Worm (Caenorhabditis elegans) whole organism, L3 larva: ENCODE data around the gene F40F8.3.

ENCODE experiments used
- R02D3.7 ChIP-seq: fragments of 150-350 bp; optimal IDR thresholded peaks from 2 replicates; lab custom pipeline; 2014; ENCODE audit warnings: missing biosample characterization, missing genetic modification characterization
- ZK546.5 ChIP-seq: sonication (generic microtip); optimal IDR thresholded peaks from 2 replicates; lab custom pipeline; 2017; ENCODE audit warnings: missing biosample characterization, missing genetic modification characterization
- aly-2 ChIP-seq: fragments of 150-350 bp; optimal IDR thresholded peaks from 2 replicates; lab custom pipeline; 2014; ENCODE audit warnings: missing biosample characterization, missing genetic modification characterization
- ama-1 ChIP-seq: fragments of 150-350 bp; optimal IDR thresholded peaks from 2 replicates; lab custom pipeline; 2018
- ceh-16 ChIP-seq: sonication (generic microtip); optimal IDR thresholded peaks from 2 replicates; lab custom pipeline; 2017; ENCODE audit warnings: missing biosample characterization, missing genetic modification characterization
- ceh-28 ChIP-seq: fragments of 150-350 bp; optimal IDR thresholded peaks from 2 replicates; lab custom pipeline; 2014; ENCODE audit warnings: missing biosample characterization, missing genetic modification reagents, missing genetic modification characterization
- ceh-82 ChIP-seq: fragments of 150-350 bp; optimal IDR thresholded peaks from 2 replicates; lab custom pipeline; 2014; ENCODE audit warnings: missing biosample characterization, missing genetic modification characterization
- ceh-9 ChIP-seq: sonication (generic microtip); optimal IDR thresholded peaks from 2 replicates; lab custom pipeline; 2018; ENCODE audit warnings: missing biosample characterization, missing genetic modification characterization
- daf-12 ChIP-seq: fragments of 150-350 bp; optimal IDR thresholded peaks from 2 replicates; lab custom pipeline; 2014; ENCODE audit warnings: missing biosample characterization, missing genetic modification reagents, missing genetic modification characterization
- egl-27 ChIP-seq: sonication (generic microtip); optimal IDR thresholded peaks from 4 replicates; lab custom pipeline; 2017; ENCODE audit warnings: missing biosample characterization, missing genetic modification reagents, missing genetic modification characterization
- egl-5 ChIP-seq: fragments of 150-350 bp; optimal IDR thresholded peaks from 2 replicates; lab custom pipeline; 2017; ENCODE audit warnings: missing biosample characterization, missing genetic modification reagents, missing genetic modification characterization, inconsistent platforms
- elt-1 ChIP-seq: fragments of 150-350 bp; optimal IDR thresholded peaks from 2 replicates; lab custom pipeline; 2014; ENCODE audit warnings: missing biosample characterization, missing genetic modification characterization
- elt-2 ChIP-seq: sonication (generic microtip); optimal IDR thresholded peaks from 2 replicates; lab custom pipeline; 2016; ENCODE audit warnings: missing genetic modification reagents, mild to moderate bottlenecking, missing genetic modification characterization, missing compliant biosample characterization
- elt-3 ChIP-seq, 3 experiments: fragments of 150-350 bp in 1 of 3; sonication (generic microtip) in 2 of 3; optimal IDR thresholded peaks; 2 replicates in 2 of 3; 4 replicates in 1 of 3; lab custom pipeline; 2014 to 2017; ENCODE audit warnings: missing biosample characterization in 3 of 3, missing genetic modification characterization in 3 of 3
- eor-1 ChIP-seq, 2 experiments: fragments of 150-350 bp; optimal IDR thresholded peaks; 2 replicates each; lab custom pipeline; 2014 to 2018; ENCODE audit warnings: missing biosample characterization in 2 of 2, missing genetic modification characterization in 2 of 2
- fkh-10 ChIP-seq: sonication (generic microtip); optimal IDR thresholded peaks from 2 replicates; lab custom pipeline; 2017; ENCODE audit warnings: missing biosample characterization, missing genetic modification reagents, missing genetic modification characterization
- fkh-2 ChIP-seq: fragments of 150-350 bp; optimal IDR thresholded peaks from 2 replicates; lab custom pipeline; 2014; ENCODE audit warnings: missing biosample characterization, missing genetic modification reagents, missing genetic modification characterization
- fos-1 ChIP-seq: fragments of 150-350 bp; optimal IDR thresholded peaks from 2 replicates; lab custom pipeline; 2014; ENCODE audit warnings: missing biosample characterization, missing genetic modification characterization
- hmg-11 ChIP-seq: sonication (generic microtip); optimal IDR thresholded peaks from 2 replicates; lab custom pipeline; 2016; ENCODE audit warnings: missing genetic modification characterization, missing compliant biosample characterization
- jun-1 ChIP-seq: fragments of 150-350 bp; optimal IDR thresholded peaks from 2 replicates; lab custom pipeline; 2014; ENCODE audit warnings: missing biosample characterization, missing genetic modification reagents, missing genetic modification characterization
- lin-15B ChIP-seq: fragments of 150-350 bp; optimal IDR thresholded peaks from 2 replicates; lab custom pipeline; 2014; ENCODE audit warnings: missing biosample characterization, missing genetic modification characterization
- lin-39 ChIP-seq: fragments of 150-350 bp; optimal IDR thresholded peaks from 2 replicates; lab custom pipeline; 2018; ENCODE audit warnings: missing biosample characterization, missing genetic modification reagents, missing genetic modification characterization
- lsy-12 ChIP-seq: sonication (generic microtip); optimal IDR thresholded peaks from 2 replicates; lab custom pipeline; 2016; ENCODE audit warnings: mild to moderate bottlenecking, missing genetic modification characterization, missing compliant biosample characterization
- mdl-1 ChIP-seq: fragments of 150-350 bp; optimal IDR thresholded peaks from 2 replicates; lab custom pipeline; 2014; ENCODE audit warnings: missing biosample characterization, missing genetic modification characterization
- mml-1 ChIP-seq: fragments of 150-350 bp; sonication (generic microtip); optimal IDR thresholded peaks from 3 replicates; lab custom pipeline; 2014; ENCODE audit warnings: missing biosample characterization, missing genetic modification characterization
- nfya-1 ChIP-seq: sonication (generic microtip); optimal IDR thresholded peaks from 2 replicates; lab custom pipeline; 2017; ENCODE audit warnings: missing genetic modification characterization, mild to moderate bottlenecking, missing compliant biosample characterization, antibody characterized with exemption, moderate library complexity; ENCODE audit not compliant: insufficient read depth
- nhr-11 ChIP-seq: fragments of 150-350 bp; optimal IDR thresholded peaks from 2 replicates; lab custom pipeline; 2014; ENCODE audit warnings: missing biosample characterization, missing genetic modification characterization
- nhr-12 ChIP-seq: fragments of 150-350 bp; optimal IDR thresholded peaks from 2 replicates; lab custom pipeline; 2014; ENCODE audit warnings: missing biosample characterization, missing genetic modification characterization
- nhr-23 ChIP-seq: fragments of 150-350 bp; optimal IDR thresholded peaks from 2 replicates; lab custom pipeline; 2014; ENCODE audit warnings: missing biosample characterization, missing genetic modification reagents, missing genetic modification characterization
- nhr-237 ChIP-seq: fragments of 150-350 bp; optimal IDR thresholded peaks from 2 replicates; lab custom pipeline; 2014; ENCODE audit warnings: missing biosample characterization, missing genetic modification characterization
- nhr-25 ChIP-seq: sonication (generic microtip); optimal IDR thresholded peaks from 2 replicates; lab custom pipeline; 2017; ENCODE audit warnings: missing biosample characterization, missing genetic modification characterization
- nhr-28 ChIP-seq: fragments of 150-350 bp; optimal IDR thresholded peaks from 2 replicates; lab custom pipeline; 2014; ENCODE audit warnings: missing biosample characterization, missing genetic modification characterization
- nhr-76 ChIP-seq: fragments of 150-350 bp; sonication (generic microtip); optimal IDR thresholded peaks from 5 replicates; lab custom pipeline; 2014; ENCODE audit warnings: missing biosample characterization, missing genetic modification characterization
- nhr-77 ChIP-seq: fragments of 150-350 bp; optimal IDR thresholded peaks from 2 replicates; lab custom pipeline; 2014; ENCODE audit warnings: missing biosample characterization, missing genetic modification characterization
- pha-4 ChIP-seq: fragments of 150-350 bp; optimal IDR thresholded peaks from 2 replicates; lab custom pipeline; 2014; ENCODE audit warnings: missing biosample characterization, missing genetic modification reagents, missing genetic modification characterization
- pqm-1 ChIP-seq: fragments of 150-350 bp; optimal IDR thresholded peaks from 2 replicates; lab custom pipeline; 2017; ENCODE audit warnings: missing biosample characterization, missing genetic modification characterization, inconsistent platforms
- sea-2 ChIP-seq: fragments of 150-350 bp; sonication (generic microtip); optimal IDR thresholded peaks from 4 replicates; lab custom pipeline; 2014; ENCODE audit warnings: missing biosample characterization, missing genetic modification reagents, missing genetic modification characterization
- skn-1 ChIP-seq: fragments of 150-350 bp; optimal IDR thresholded peaks from 2 replicates; lab custom pipeline; 2014; ENCODE audit warnings: missing biosample characterization, missing genetic modification characterization
- snpc-4 ChIP-seq: fragments of 150-350 bp; optimal IDR thresholded peaks from 2 replicates; lab custom pipeline; 2014; ENCODE audit warnings: missing biosample characterization, missing genetic modification characterization
- tbx-2 ChIP-seq: sonication (generic microtip); optimal IDR thresholded peaks from 2 replicates; lab custom pipeline; 2016; ENCODE audit warnings: mild to moderate bottlenecking, missing genetic modification characterization, missing compliant biosample characterization
- unc-39 ChIP-seq: sonication (generic microtip); optimal IDR thresholded peaks from 4 replicates; lab custom pipeline; 2017; ENCODE audit warnings: missing biosample characterization, missing genetic modification characterization
- unc-62 ChIP-seq: fragments of 150-350 bp; sonication (generic microtip); optimal IDR thresholded peaks from 4 replicates; lab custom pipeline; 2014; ENCODE audit warnings: missing biosample characterization, missing genetic modification reagents, missing genetic modification characterization
- zag-1 ChIP-seq: fragments of 150-350 bp; optimal IDR thresholded peaks from 2 replicates; lab custom pipeline; 2014; ENCODE audit warnings: missing biosample characterization, missing genetic modification characterization
- ztf-11 ChIP-seq: fragments of 150-350 bp; optimal IDR thresholded peaks from 2 replicates; lab custom pipeline; 2014; ENCODE audit warnings: missing biosample characterization, missing genetic modification characterization

F40F8.3 gene

DNA sequence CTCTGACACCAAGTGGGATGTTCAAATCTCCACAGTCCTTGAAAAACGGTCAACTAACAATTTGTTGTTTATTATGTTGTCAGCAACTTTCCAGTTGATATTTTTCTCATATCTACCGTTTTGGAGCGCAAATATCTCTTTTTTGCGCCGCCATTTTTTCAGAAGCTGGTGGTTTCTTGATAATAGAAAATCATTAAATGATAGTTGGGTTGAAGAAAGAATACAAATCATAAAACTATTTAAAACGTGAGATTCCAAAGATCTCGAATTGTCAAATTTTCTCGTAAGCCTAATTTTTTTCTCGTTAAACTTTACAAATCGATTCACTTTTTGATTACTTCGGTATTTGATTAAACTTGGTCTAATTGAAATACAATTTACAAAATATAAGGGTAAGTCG lies 36.7 kb upstream of the F40F8.3 start, which contains the start of gene rpl-42:
rpl-42 (plus strand) TSS at position 301 of the 400 bp plus-strand sequence.
- no peak for TF ChIP-seq unc-39
- TF ChIP-seq ceh-16 (tag; lab: Kevin White, UChicago), result no peak
- TF ChIP-seq nhr-25 (tag; lab: Kevin White, UChicago), result no peak
- no peak for TF ChIP-seq nhr-28 (tag; lab: Kevin White, UChicago)
- TF ChIP-seq zag-1 (tag; lab: Kevin White, UChicago), result no peak
- TF ChIP-seq hmg-11 (tag; lab: Kevin White, UChicago), result no peak
- no peak for TF ChIP-seq ceh-9 (tag; lab: Kevin White, UChicago)
- TF ChIP-seq sea-2 (GFP tag; lab: Kevin White, UChicago), result no peak
- no peak for TF ChIP-seq tbx-2 (tag; lab: Kevin White, UChicago)
- TF ChIP-seq elt-1 (tag; lab: Kevin White, UChicago), result no peak
- no peak for TF ChIP-seq fkh-2
- no peak for TF ChIP-seq lsy-12 (tag; lab: Kevin White, UChicago)

DNA sequence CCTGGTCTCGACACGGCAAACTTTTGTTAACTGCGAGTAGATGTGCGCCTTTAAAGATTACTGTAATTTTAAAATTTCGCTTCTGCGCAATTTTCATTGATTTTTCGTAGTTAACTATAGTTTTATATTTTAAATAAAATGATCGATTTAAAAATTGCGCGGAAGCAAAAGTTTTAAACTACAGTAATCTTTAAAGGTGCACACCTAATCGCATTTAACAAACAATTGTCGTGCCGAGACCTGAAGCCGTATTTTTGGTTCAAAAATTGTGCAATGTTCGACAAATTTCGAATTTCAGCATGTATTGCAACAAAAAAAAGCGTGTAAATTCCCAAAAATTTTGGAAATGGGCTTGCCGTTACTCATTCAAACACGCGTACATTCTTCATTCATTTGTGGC lies 34.7 kb upstream of the F40F8.3 start:
- TF ChIP-seq lin-15B (tag; lab: Kevin White, UChicago) (no peak), elt-1 (tag; lab: Kevin White, UChicago) (no peak), eor-1 (tag; optimal IDR thresholded peaks at IDR 0.05; lab: Kevin White, UChicago) (no peak), nhr-28 (tag; lab: Kevin White, UChicago) (no peak), mml-1 (tag; lab: Kevin White, UChicago) (no peak), nhr-237 (tag; lab: Kevin White, UChicago) (no peak), ztf-11 (tag; lab: Kevin White, UChicago) (no peak), ceh-28 (no peak), lin-39 (no peak), egl-27 (tag; lab: Kevin White, UChicago) (no peak), nhr-77 (no peak), mdl-1 (tag; lab: Kevin White, UChicago) (no peak), fkh-10 (GFP tag; lab: Kevin White, UChicago) (no peak), snpc-4 (tag; lab: Kevin White, UChicago) (no peak), elt-3 (tag; optimal IDR thresholded peaks at IDR 0.05; lab: Kevin White, UChicago) (no peak), zag-1 (tag; lab: Kevin White, UChicago) (no peak), daf-12 (no peak), skn-1 (tag; lab: Kevin White, UChicago) (no peak), pha-4 (no peak), ceh-82 (tag; lab: Kevin White, UChicago) (no peak)

DNA sequence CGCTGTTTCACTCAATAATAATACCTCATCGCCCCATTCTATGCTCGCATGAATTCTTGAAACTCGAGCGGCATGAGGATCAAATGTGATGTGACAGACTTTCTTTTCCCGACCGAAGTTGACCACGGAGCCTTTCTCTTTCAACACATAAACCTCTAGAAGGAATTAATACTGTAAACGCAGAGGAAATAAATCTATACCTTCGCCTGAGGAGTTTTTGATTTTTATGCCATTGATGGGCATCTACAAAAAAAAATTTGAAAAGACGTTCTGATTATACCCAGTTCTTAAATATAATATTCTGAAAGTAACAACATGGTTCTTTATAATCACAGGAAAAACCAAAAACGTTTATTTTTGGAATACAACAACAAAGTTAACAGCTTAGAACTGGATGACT lies 32.9 kb upstream of the F40F8.3 start, which contains the start of gene nbs-1:
nbs-1 (minus strand) TSS at position 246 of the 400 bp plus-strand sequence.
- TF ChIP-seq tbx-2 (tag; lab: Kevin White, UChicago), result no peak
- no peak for TF ChIP-seq aly-2 (tag; lab: Kevin White, UChicago)
- no peak for TF ChIP-seq sea-2 (GFP tag; lab: Kevin White, UChicago)
- TF ChIP-seq nhr-12 (tag; lab: Kevin White, UChicago), result no peak
- no peak for TF ChIP-seq ceh-16 (tag; lab: Kevin White, UChicago)

DNA sequence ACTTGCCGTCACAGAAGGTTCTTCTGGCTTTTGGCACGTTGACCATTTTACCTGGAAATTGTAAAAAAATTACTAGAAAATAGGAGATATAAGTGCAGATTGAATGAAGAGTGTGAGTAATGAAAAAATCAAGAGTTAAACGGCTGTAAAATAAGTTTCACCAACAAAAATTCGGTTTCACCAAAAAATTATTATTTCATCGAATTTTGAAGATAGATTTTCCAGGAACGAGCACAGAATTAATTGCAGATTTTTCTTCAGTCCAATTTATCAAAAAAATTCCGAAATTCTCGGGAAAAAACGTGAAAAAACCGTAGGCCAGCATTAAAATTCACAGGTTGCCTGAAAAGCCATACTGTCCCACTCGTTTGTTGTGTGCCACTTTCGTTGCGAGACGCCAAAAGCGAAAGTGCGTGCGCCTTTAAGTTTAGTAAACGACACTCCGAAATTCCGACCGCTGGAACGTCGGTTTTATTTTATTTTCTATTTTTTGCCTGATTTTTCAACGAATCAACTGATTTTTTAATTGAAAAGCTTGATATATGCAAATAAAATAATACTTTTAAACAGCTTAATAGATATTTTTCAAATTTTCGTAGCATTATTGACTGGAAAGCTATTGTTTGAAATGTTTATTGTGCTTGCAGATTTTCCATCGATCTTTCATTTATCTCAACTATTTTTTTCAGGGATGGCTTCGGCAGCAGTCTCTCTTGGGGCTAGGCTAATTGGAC lies 31.8 kb upstream of the F40F8.3 start, which contains the start of the genes rpl-36.A and nuo-1:
rpl-36.A (minus strand) TSS at position 51 of the 734 bp plus-strand sequence.
nuo-1 (plus strand) TSS at position 684 of the 734 bp plus-strand sequence.
- peak; percentile 80 for TF ChIP-seq snpc-4 (tag; lab: Kevin White, UChicago)
- TF ChIP-seq hmg-11 (tag; lab: Kevin White, UChicago), result peak; percentile 79
- TF ChIP-seq ZK546.5 (tag; lab: Kevin White, UChicago), result no peak
- TF ChIP-seq nhr-23, result peak; percentile 92
- TF ChIP-seq fkh-10 (GFP tag; lab: Kevin White, UChicago), result peak; percentile 17
- TF ChIP-seq egl-5, result peak; percentile 96
- no peak for TF ChIP-seq fos-1 (tag; lab: Kevin White, UChicago)
- peak; percentile 21 for TF ChIP-seq nhr-76 (tag; lab: Kevin White, UChicago)
- TF ChIP-seq nhr-25 (tag; lab: Kevin White, UChicago), result peak; percentile 83
- peak; percentile 41 for TF ChIP-seq lsy-12 (tag; lab: Kevin White, UChicago)
- no peak for TF ChIP-seq nhr-11 (tag; lab: Kevin White, UChicago)
- peak; percentile 41 for TF ChIP-seq ceh-28
- peak; percentile 96 for TF ChIP-seq lin-39
- no peak for TF ChIP-seq ztf-11 (tag; lab: Kevin White, UChicago)
- TF ChIP-seq pha-4, result peak; percentile 96
- TF ChIP-seq eor-1 (tag; optimal IDR thresholded peaks at IDR 0.05; lab: Kevin White, UChicago), result no peak
- peak; percentile 97 for TF ChIP-seq nfya-1
- TF ChIP-seq jun-1 (tag; lab: Kevin White, UChicago), result peak; percentile 31
- no peak for TF ChIP-seq nhr-28 (tag; lab: Kevin White, UChicago)
- no peak for TF ChIP-seq unc-62
- TF ChIP-seq ama-1 (lab: Kevin White, UChicago), result peak; percentile 47
- peak; percentile 45 for TF ChIP-seq elt-2 (tag; lab: Kevin White, UChicago)
- TF ChIP-seq skn-1 (tag; lab: Kevin White, UChicago), result peak; percentile 83
- TF ChIP-seq R02D3.7 (tag; lab: Kevin White, UChicago), result peak; percentile 45
- TF ChIP-seq pqm-1 (tag; lab: Kevin White, UChicago), result peak; percentile 33
- no peak for TF ChIP-seq unc-39
- TF ChIP-seq nhr-12 (tag; lab: Kevin White, UChicago), result no peak
